Fruit fly (Drosophila melanogaster): ENCODE measurements around the gene CG14218.

- TF ChIP-seq CG8478 (optimal IDR thresholded peaks at IDR 0.05) (no peak), CTCF (optimal IDR thresholded peaks at IDR 0.05) (no peak)
These were observed 24.8 kb upstream of the CG14218 start for dm6 chrX:19606558-19606957.
